Fruit fly (Drosophila melanogaster) whole organism, prepupa: ENCODE results near the gene CG46396.

ENCODE experiments used
- CG8632 ChIP-seq: fragments of 200-800 bp; sonication (Bioruptor generic); optimal IDR thresholded peaks from 3 replicates; lab custom pipeline; 2016; ENCODE audit warnings: missing biosample characterization, missing genetic modification characterization
- Hr38 ChIP-seq: sonication (Bioruptor generic); optimal IDR thresholded peaks from 2 replicates; lab custom pipeline; 2016; ENCODE audit warnings: missing biosample characterization, missing genetic modification characterization
- achi ChIP-seq: fragments of 200-800 bp; sonication (Bioruptor generic); optimal IDR thresholded peaks from 3 replicates; lab custom pipeline; 2016; ENCODE audit warnings: missing biosample characterization, missing genetic modification characterization

DNA sequence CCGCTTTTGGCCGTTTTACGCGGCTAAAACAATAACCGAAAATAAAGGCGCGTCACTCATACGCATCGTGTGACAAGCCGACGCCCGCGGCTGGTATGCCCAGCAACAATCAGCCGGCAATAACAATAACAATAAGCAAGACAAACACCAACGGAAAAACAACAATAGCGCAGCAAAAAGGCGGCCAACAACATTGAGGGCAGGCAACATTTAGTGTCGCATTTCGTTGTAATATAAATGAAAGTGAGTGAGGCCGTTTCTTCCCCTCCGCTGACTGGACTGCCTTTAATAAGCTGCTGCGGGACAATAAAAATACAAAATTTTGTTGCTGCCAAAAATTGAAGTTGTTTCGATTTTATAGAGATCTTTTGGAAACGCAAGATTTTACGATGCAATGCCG lies 6.7 kb upstream of the CG46396 start:
- no peak for TF ChIP-seq CG8632 (GFP tag; lab: Kevin White, UChicago)
- no peak for TF ChIP-seq Hr38 (GFP tag; lab: Kevin White, UChicago)
- no peak for TF ChIP-seq achi (GFP tag; lab: Kevin White, UChicago)
